Worm (Caenorhabditis elegans) whole organism, mixed stage, embryonic: ENCODE data around the gene K01D12.20.

ENCODE experiments used
- M03D4.4 ChIP-seq: sonication (generic microtip); optimal IDR thresholded peaks from 2 replicates; lab custom pipeline; 2017; ENCODE audit warnings: mild to moderate bottlenecking, missing genetic modification characterization, missing compliant biosample characterization
- bed-3 ChIP-seq: fragments of 200-800 bp; sonication (Bioruptor generic); optimal IDR thresholded peaks from 3 replicates; lab custom pipeline; 2018; ENCODE audit warnings: mild to moderate bottlenecking, missing genetic modification characterization, moderate library complexity, missing compliant biosample characterization
- blmp-1 ChIP-seq: fragments of 150-350 bp; optimal IDR thresholded peaks from 2 replicates; lab custom pipeline; 2014; ENCODE audit warnings: missing biosample characterization, missing genetic modification characterization
- ceh-39 ChIP-seq: fragments of 150-350 bp; optimal IDR thresholded peaks from 2 replicates; lab custom pipeline; 2014; ENCODE audit warnings: missing biosample characterization, missing genetic modification characterization
- ceh-43 ChIP-seq: fragments of 200-800 bp; sonication (Bioruptor generic); optimal IDR thresholded peaks from 2 replicates; lab custom pipeline; 2018; ENCODE audit warnings: mild to moderate bottlenecking, missing genetic modification characterization, moderate library complexity, missing compliant biosample characterization
- ceh-83 ChIP-seq: fragments of 200-800 bp; sonication (Bioruptor generic); optimal IDR thresholded peaks from 2 replicates; lab custom pipeline; 2018; ENCODE audit warnings: mild to moderate bottlenecking, missing genetic modification characterization, missing compliant biosample characterization
- ces-1 ChIP-seq: fragments of 150-350 bp; optimal IDR thresholded peaks from 2 replicates; lab custom pipeline; 2014; ENCODE audit warnings: missing biosample characterization, missing genetic modification reagents, missing genetic modification characterization
- drap-1 ChIP-seq: fragments of 200-800 bp; sonication (Bioruptor generic); optimal IDR thresholded peaks from 3 replicates; lab custom pipeline; 2018; ENCODE audit warnings: mild to moderate bottlenecking, missing genetic modification characterization, missing compliant biosample characterization
- elt-1 ChIP-seq: sonication (generic microtip); optimal IDR thresholded peaks from 2 replicates; lab custom pipeline; 2017; ENCODE audit warnings: missing genetic modification characterization, mild to moderate bottlenecking, missing compliant biosample characterization, antibody characterized with exemption, moderate library complexity, borderline replicate concordance; ENCODE audit not compliant: insufficient read depth
- elt-3 ChIP-seq: fragments of 150-350 bp; optimal IDR thresholded peaks from 2 replicates; lab custom pipeline; 2014; ENCODE audit warnings: missing biosample characterization, missing genetic modification characterization
- flh-1 ChIP-seq: fragments of 200-800 bp; sonication (Bioruptor generic); optimal IDR thresholded peaks from 2 replicates; lab custom pipeline; 2018; ENCODE audit warnings: mild to moderate bottlenecking, missing genetic modification characterization, moderate library complexity, missing compliant biosample characterization
- hlh-1 ChIP-seq: fragments of 150-350 bp; optimal IDR thresholded peaks from 2 replicates; lab custom pipeline; 2014; ENCODE audit warnings: missing biosample characterization, missing genetic modification reagents, missing genetic modification characterization
- lin-13 ChIP-seq: fragments of 150-350 bp; optimal IDR thresholded peaks from 2 replicates; lab custom pipeline; 2014; ENCODE audit warnings: missing biosample characterization, missing genetic modification characterization
- mab-5 ChIP-seq: fragments of 150-350 bp; optimal IDR thresholded peaks from 2 replicates; lab custom pipeline; 2014; ENCODE audit warnings: missing biosample characterization, missing genetic modification characterization
- mep-1 ChIP-seq: fragments of 150-350 bp; optimal IDR thresholded peaks from 2 replicates; lab custom pipeline; 2017; ENCODE audit warnings: missing biosample characterization, missing genetic modification reagents, missing genetic modification characterization, inconsistent platforms
- mls-2 ChIP-seq: sonication (generic microtip); optimal IDR thresholded peaks from 2 replicates; lab custom pipeline; 2016; ENCODE audit warnings: mild to moderate bottlenecking, missing genetic modification characterization, moderate library complexity, missing compliant biosample characterization
- nhr-12 ChIP-seq: fragments of 150-350 bp; optimal IDR thresholded peaks from 2 replicates; lab custom pipeline; 2014; ENCODE audit warnings: missing biosample characterization, missing genetic modification characterization
- nhr-2 ChIP-seq: fragments of 150-350 bp; optimal IDR thresholded peaks from 2 replicates; lab custom pipeline; 2014; ENCODE audit warnings: missing biosample characterization, missing genetic modification characterization
- nhr-237 ChIP-seq: fragments of 150-350 bp; optimal IDR thresholded peaks from 2 replicates; lab custom pipeline; 2014; ENCODE audit warnings: missing biosample characterization, missing genetic modification characterization
- nhr-28 ChIP-seq: fragments of 150-350 bp; optimal IDR thresholded peaks from 2 replicates; lab custom pipeline; 2014; ENCODE audit warnings: missing biosample characterization, missing genetic modification characterization
- nhr-76 ChIP-seq: sonication (generic microtip); optimal IDR thresholded peaks from 2 replicates; lab custom pipeline; 2017; ENCODE audit warnings: missing biosample characterization, missing genetic modification characterization
- pha-4 ChIP-seq: fragments of 150-350 bp; optimal IDR thresholded peaks from 2 replicates; lab custom pipeline; 2018; ENCODE audit warnings: missing biosample characterization, missing genetic modification reagents, missing genetic modification characterization
- sptf-1 ChIP-seq: sonication (generic microtip); optimal IDR thresholded peaks from 2 replicates; lab custom pipeline; 2017; ENCODE audit warnings: mild to moderate bottlenecking, missing genetic modification characterization, moderate library complexity, missing compliant biosample characterization
- tbx-8 ChIP-seq: fragments of 200-800 bp; sonication (Bioruptor generic); optimal IDR thresholded peaks from 2 replicates; lab custom pipeline; 2018; ENCODE audit warnings: mild to moderate bottlenecking, missing genetic modification characterization, moderate library complexity, missing compliant biosample characterization
- unc-120 ChIP-seq: sonication (generic microtip); optimal IDR thresholded peaks from 2 replicates; lab custom pipeline; 2017; ENCODE audit warnings: missing genetic modification characterization, missing compliant biosample characterization; ENCODE audit not compliant: poor library complexity, severe bottlenecking
- unc-39 ChIP-seq: fragments of 150-350 bp; optimal IDR thresholded peaks from 2 replicates; lab custom pipeline; 2014; ENCODE audit warnings: missing biosample characterization, missing genetic modification characterization
- unc-62 ChIP-seq: fragments of 150-350 bp; optimal IDR thresholded peaks from 2 replicates; lab custom pipeline; 2014; ENCODE audit warnings: missing biosample characterization, missing genetic modification reagents, missing genetic modification characterization
- zip-8 ChIP-seq: fragments of 150-350 bp; optimal IDR thresholded peaks from 2 replicates; lab custom pipeline; 2014; ENCODE audit warnings: missing biosample characterization, missing genetic modification characterization
- ztf-11 ChIP-seq: fragments of 150-350 bp; optimal IDR thresholded peaks from 2 replicates; lab custom pipeline; 2014; ENCODE audit warnings: missing biosample characterization, missing genetic modification characterization

The K01D12.20 gene

DNA sequence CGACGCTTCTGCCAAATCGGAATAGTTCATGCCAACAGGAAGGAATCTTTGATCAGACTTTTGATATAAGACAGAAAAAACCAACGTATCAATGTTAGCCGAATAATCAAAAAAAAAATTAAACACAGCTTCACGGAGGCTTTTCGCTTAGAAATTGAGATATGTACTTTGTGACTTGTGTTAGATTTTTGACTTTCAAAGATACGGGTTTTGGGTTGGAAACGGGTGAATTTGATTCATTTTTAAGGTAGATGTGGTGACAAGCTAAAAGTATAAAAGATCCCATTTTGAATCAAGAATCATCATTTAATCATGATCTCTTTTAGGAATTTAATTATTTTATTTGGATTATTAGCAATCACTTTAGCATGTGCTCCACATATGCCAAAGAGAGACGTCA, 1.7 kb upstream of the K01D12.20 start, which contains the start of gene K01D12.8:
K01D12.8 (plus strand) TSS at position 301 of the 400 bp plus-strand sequence.
- TF ChIP-seq sptf-1 (tag; lab: Kevin White, UChicago) (no peak), unc-120 (tag; lab: Kevin White, UChicago) (no peak), mep-1 (tag; lab: Kevin White, UChicago) (no peak), ceh-83 (GFP tag; lab: Kevin White, UChicago) (no peak), unc-62 (GFP tag; lab: Kevin White, UChicago) (no peak), nhr-12 (tag; lab: Kevin White, UChicago) (no peak), zip-8 (tag; lab: Kevin White, UChicago) (no peak), elt-1 (tag; lab: Kevin White, UChicago) (no peak), tbx-8 (GFP tag; lab: Kevin White, UChicago) (no peak)
- TF ChIP-seq, all 35 proteins: peak for 0

DNA sequence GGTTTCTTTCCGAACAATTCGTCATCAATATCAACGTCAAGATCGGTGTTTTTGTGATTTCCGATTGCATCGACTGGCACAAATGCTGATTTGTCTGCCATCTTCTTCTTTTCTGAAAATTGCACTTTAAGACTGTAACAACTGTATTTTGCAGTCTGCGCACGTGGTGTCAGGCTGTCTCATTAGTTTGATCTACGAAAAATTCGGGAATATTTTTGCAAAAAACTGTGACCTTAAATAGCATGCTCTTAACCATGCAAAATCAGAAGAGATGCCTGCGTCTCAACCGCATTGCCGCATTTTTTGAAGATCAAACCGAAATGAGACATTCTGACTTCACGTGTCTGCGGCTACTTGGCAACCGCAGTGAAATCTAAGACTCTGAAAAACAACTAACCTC, 769 bp upstream of the K01D12.20 start, which contains the start of gene K01D12.7:
K01D12.7 (minus strand) TSS at position 101 of the 400 bp plus-strand sequence.
- TF ChIP-seq unc-120 (tag; lab: Kevin White, UChicago) (no peak), sptf-1 (tag; lab: Kevin White, UChicago) (no peak)
- TF ChIP-seq, all 35 proteins: peak for 0

DNA sequence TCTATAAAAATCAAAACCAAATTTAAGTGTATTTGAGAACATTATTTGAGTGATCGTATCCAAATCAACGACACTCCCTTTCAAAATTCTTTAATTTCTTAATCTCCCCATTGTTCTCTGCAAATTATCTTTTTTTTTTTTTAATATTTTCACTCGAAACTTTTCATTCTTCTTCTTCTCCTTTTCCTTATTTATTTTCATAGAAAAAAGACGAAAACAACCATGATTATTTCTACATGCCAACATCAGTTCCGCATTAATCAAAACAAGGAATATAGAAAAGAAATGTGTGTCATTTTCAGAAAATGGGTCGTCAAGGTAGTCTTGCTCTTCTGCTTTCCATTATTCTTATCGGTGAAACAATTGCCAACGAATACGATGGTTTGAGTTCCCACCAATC, 3.1 kb downstream of the K01D12.20 start, which contains the start of gene K01D12.5:
K01D12.5 (plus strand) TSS at position 301 of the 400 bp plus-strand sequence.
- TF ChIP-seq unc-62 (GFP tag; lab: Kevin White, UChicago), result no peak
- TF ChIP-seq ceh-83 (GFP tag; lab: Kevin White, UChicago), result no peak
- TF ChIP-seq bed-3 (GFP tag; lab: Kevin White, UChicago), result no peak
- TF ChIP-seq elt-3 (tag; lab: Kevin White, UChicago), result no peak
- no peak for TF ChIP-seq flh-1 (GFP tag; lab: Kevin White, UChicago)
- TF ChIP-seq mls-2, result no peak
- no peak for TF ChIP-seq nhr-2 (tag; lab: Kevin White, UChicago)
- no peak for TF ChIP-seq unc-39 (tag; lab: Kevin White, UChicago)
- TF ChIP-seq drap-1 (GFP tag; lab: Kevin White, UChicago), result no peak
- TF ChIP-seq ceh-39 (tag; lab: Kevin White, UChicago), result no peak
- no peak for TF ChIP-seq M03D4.4 (tag; lab: Kevin White, UChicago)
- TF ChIP-seq pha-4 (tag; lab: Kevin White, UChicago), result no peak
- no peak for TF ChIP-seq nhr-28 (tag; lab: Kevin White, UChicago)

DNA sequence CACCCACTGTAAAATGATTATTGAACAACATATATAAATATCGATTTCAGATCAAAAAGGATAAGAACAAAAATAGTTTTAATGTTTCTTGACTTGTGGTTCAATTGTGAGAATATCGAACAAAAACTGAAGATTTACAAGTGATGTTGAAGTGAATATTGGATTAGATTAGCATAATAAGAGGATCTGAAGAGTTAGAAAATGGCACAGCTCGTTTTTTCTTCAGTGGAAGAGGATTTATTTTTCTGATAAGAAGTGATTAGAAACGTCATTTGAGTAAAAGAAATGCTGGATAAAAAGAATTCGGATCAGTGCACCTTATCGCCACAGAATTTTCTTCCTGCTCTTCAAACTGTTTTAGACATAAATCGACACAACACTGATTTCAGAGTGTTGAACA, 4.9 kb downstream of the K01D12.20 start, which contains the start of gene twk-14:
twk-14 (minus strand) TSS at position 8 of the 400 bp plus-strand sequence.
- no peak for TF ChIP-seq pha-4 (tag; lab: Kevin White, UChicago)

DNA sequence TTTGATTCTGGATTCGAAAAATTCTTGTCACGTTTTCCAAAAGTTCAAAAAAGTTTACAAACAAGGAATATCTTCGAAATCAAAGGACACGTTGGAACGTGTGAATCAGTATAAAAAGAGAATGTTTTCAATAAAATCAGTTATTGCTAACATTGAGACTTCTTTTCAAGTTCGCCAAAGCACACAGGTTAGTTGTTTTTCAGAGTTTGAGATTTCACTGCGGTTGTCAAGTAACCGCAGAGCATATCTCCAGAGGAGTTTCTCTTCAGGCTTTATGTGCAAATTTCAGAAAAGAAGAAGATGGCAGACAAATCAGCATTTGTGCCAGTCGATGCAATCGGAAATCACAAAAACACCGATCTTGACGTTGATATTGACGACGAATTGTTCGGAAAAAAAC, 14.5 kb downstream of the K01D12.20 start, which contains the start of gene K01D12.15:
K01D12.15 (plus strand) TSS at position 301 of the 400 bp plus-strand sequence.
- TF ChIP-seq nhr-76 (no peak), nhr-28 (tag; lab: Kevin White, UChicago) (no peak), M03D4.4 (tag; lab: Kevin White, UChicago) (no peak), mab-5 (tag; lab: Kevin White, UChicago) (no peak), ztf-11 (tag; lab: Kevin White, UChicago) (no peak), unc-120 (tag; lab: Kevin White, UChicago) (no peak), drap-1 (GFP tag; lab: Kevin White, UChicago) (no peak), ceh-43 (no peak), blmp-1 (no peak), ces-1 (GFP tag; lab: Kevin White, UChicago) (no peak), flh-1 (GFP tag; lab: Kevin White, UChicago) (no peak), lin-13 (tag; lab: Kevin White, UChicago) (no peak), nhr-2 (tag; lab: Kevin White, UChicago) (no peak), hlh-1 (tag; lab: Kevin White, UChicago) (no peak), pha-4 (tag; lab: Kevin White, UChicago) (no peak), zip-8 (tag; lab: Kevin White, UChicago) (no peak), mep-1 (tag; lab: Kevin White, UChicago) (no peak), elt-1 (tag; lab: Kevin White, UChicago) (no peak), nhr-237 (no peak), mls-2 (no peak)
